Fruit fly (Drosophila melanogaster): ENCODE results near the gene JhI-21.

JhI-21 gene

DNA sequence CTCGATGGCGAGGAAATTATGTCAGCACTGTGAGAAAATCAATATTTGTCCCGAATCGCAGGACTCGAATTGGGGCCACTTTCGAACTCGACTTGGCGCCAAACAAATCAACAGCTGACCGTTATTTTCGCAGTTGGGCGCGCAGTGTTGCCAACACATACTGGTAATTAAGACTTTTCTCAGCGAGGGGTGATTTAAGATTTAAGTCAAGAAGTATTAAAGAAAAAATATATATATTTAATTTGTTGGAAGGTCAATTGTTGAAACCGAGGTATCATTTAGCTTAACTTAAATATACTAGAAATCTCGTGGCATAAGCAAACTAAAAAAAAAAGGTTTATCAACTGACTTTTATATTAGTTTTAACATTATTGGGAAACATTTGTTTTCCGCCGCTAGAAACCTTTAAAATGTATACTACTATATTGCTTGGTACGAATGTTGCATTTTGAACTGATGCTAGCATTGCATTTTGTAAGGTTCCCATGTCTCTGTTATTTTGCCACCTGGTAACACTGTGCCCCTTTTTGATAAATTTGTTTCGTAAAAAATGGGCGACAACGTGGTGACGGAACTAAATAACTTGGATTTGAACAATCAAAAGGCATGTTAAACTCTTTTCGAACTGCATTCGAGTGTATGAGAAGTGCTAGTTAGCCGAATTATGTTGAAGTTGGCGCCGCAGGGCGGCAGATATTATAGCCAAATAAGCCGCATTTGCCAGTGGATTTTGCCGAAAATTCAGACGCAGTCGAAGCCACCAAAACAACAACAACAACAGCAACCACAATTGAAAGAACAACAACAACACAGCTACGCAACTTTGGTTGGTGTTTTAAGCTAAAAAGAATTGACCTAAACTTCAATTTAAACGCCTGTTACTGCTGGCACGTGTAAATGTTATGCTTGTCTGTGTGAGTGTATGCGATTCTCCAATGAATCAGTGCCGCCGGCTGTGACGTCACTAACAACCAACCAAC is 47.7 kb upstream of the JhI-21 start, which contains the start of the genes Patsas and ThrRS (continued):
- TF ChIP-seq CG17328 (GFP tag; IDR thresholded peaks at IDR 0.05) (peak; percentile 76), Side (GFP tag; optimal IDR thresholded peaks at IDR 0.05) (peak; percentile 49), CG9437 (GFP tag; optimal IDR thresholded peaks at IDR 0.05) (peak; percentile 72), sug (tag; optimal IDR thresholded peaks at IDR 0.05) (peak; percentile 86), CG6272 (GFP tag; IDR thresholded peaks at IDR 0.05) (peak; percentile 85), lov (optimal IDR thresholded peaks at IDR 0.05) (no peak), lov (GFP tag; IDR thresholded peaks at IDR 0.05) (0 out of 3 replicates have a peak, but pooled peaks have one; percentile 15), CG16815 (GFP tag; optimal IDR thresholded peaks at IDR 0.05) (peak; percentile 87), NFAT (GFP tag; IDR thresholded peaks at IDR 0.05) (peak; percentile 74), chinmo (GFP tag; IDR thresholded peaks at IDR 0.05; ENCODE audit: partially characterized antibody) (no peak), CG3847 (GFP tag; IDR thresholded peaks at IDR 0.05) (peak; percentile 90), CG12769 (tag; optimal IDR thresholded peaks at IDR 0.05) (no peak), CG18619 (GFP tag; optimal IDR thresholded peaks at IDR 0.05) (peak; percentile 80), CG16779 (GFP tag; IDR thresholded peaks at IDR 0.05) (no peak), nom (GFP tag; optimal IDR thresholded peaks at IDR 0.05) (peak; percentile 14), Tbp (GFP tag; optimal IDR thresholded peaks at IDR 0.05) (no peak), maf-S (GFP tag; optimal IDR thresholded peaks at IDR 0.05) (peak; percentile 79), HLHmδ (GFP tag; optimal IDR thresholded peaks at IDR 0.05) (no peak), Hr78 (GFP tag; optimal IDR thresholded peaks at IDR 0.05) (no peak), HLH3B (GFP tag; IDR thresholded peaks at IDR 0.05) (peak; percentile 81), Eip74EF (GFP tag; optimal IDR thresholded peaks at IDR 0.05) (no peak), Lpt (GFP tag; optimal IDR thresholded peaks at IDR 0.05) (no peak), CG1024 (GFP tag; IDR thresholded peaks at IDR 0.05) (0 out of 2 replicates have a peak, but pooled peaks have one; percentile 38), nerfin-2 (GFP tag; IDR thresholded peaks at IDR 0.05; ENCODE audit: partially characterized antibody) (no peak), CG15696 (tag; optimal IDR thresholded peaks at IDR 0.05) (peak; percentile 85), CG3163 (GFP tag; optimal IDR thresholded peaks at IDR 0.05) (peak; percentile 38), corto (GFP tag; optimal IDR thresholded peaks at IDR 0.05) (no peak), CG12071 (GFP tag; optimal IDR thresholded peaks at IDR 0.05) (peak; percentile 24), CG8924 (tag; optimal IDR thresholded peaks at IDR 0.05) (peak; percentile 86), fru (optimal IDR thresholded peaks at IDR 0.05) (no peak), Fer3 (tag; optimal IDR thresholded peaks at IDR 0.05) (peak; percentile 87), Taf1 (GFP tag; IDR thresholded peaks at IDR 0.05) (peak; percentile 57; the same call in 1 of the 2 replicates), CG9215 (GFP tag; IDR thresholded peaks at IDR 0.05) (peak; percentile 95), CG6689 (GFP tag; IDR thresholded peaks at IDR 0.05) (peak; percentile 89), CG4424 (GFP tag; optimal IDR thresholded peaks at IDR 0.05) (peak; percentile 87), TFAM (GFP tag; optimal IDR thresholded peaks at IDR 0.05) (no peak), sc (optimal IDR thresholded peaks at IDR 0.05) (no peak), sc (GFP tag; optimal IDR thresholded peaks at IDR 0.05) (peak; percentile 72), Nf-YB (GFP tag; optimal IDR thresholded peaks at IDR 0.05) (peak; percentile 70), cg (GFP tag; optimal IDR thresholded peaks at IDR 0.05) (peak; percentile 69), stc (GFP tag; IDR thresholded peaks at IDR 0.05) (peak; percentile 65), schlank (tag; optimal IDR thresholded peaks at IDR 0.05) (peak; percentile 21), lilli (GFP tag; optimal IDR thresholded peaks at IDR 0.05) (peak; percentile 82), aop (GFP tag; IDR thresholded peaks at IDR 0.05) (peak; percentile 53; the same call in 1 of the 2 replicates), CG4617 (GFP tag; optimal IDR thresholded peaks at IDR 0.05; ENCODE audit: borderline replicate concordance) (peak; percentile 73), fu2 (GFP tag; optimal IDR thresholded peaks at IDR 0.05) (peak; percentile 69), gfzf (GFP tag; optimal IDR thresholded peaks at IDR 0.05) (peak; percentile 79), Ada2b (GFP tag; IDR thresholded peaks at IDR 0.05) (peak; percentile 83), chm (GFP tag; IDR thresholded peaks at IDR 0.05) (peak; percentile 57; the same call in 1 of the 2 replicates)
